Worm (Caenorhabditis elegans) whole organism, mixed stage, embryonic: ENCODE results near the gene fbxa-45.
"Not testable (repeated sequence)": the region's sequence is repeated elsewhere in the genome, so short reads cannot be mapped to it uniquely, and the experiment has no call there.

Source experiments
- mls-2 ChIP-seq: sonication (generic microtip); optimal IDR thresholded peaks from 2 replicates; lab custom pipeline; 2016; ENCODE audit warnings: mild to moderate bottlenecking, missing genetic modification characterization, moderate library complexity, missing compliant biosample characterization
- ztf-11 ChIP-seq: fragments of 150-350 bp; optimal IDR thresholded peaks from 2 replicates; lab custom pipeline; 2014; ENCODE audit warnings: missing biosample characterization, missing genetic modification characterization

DNA sequence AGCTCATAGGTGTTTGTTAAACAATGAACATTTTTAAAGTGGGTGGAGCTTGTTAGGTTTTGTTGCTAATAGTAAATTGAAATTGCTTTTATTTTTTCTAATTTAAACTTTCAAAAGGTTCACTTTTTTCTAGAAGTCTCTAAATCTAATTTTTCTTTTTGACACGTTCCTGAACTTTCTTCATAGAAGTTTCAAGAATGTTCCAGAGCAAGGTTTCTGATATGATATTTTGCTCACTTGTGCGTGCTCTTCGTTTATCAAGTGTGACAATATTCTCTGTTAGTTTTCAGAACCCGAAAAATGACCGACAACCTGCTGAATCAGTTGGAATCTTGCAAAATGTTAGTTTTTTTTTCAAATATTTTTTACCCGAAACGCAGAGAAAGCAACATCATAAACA, 39.5 kb upstream of the fbxa-45 start, which contains the start of gene fbxa-148:
- not testable (repeated sequence) for TF ChIP-seq mls-2; ztf-11 (tag; lab: Kevin White, UChicago)
